Worm (Caenorhabditis elegans) whole organism, midembryonic: ENCODE measurements around the gene D1079.1.

ENCODE experiments used
- T22C8.4 ChIP-seq: fragments of 200-800 bp; sonication (Bioruptor generic); IDR thresholded peaks from 2 replicates; pipeline ENCODE4 v1.3.6; 2022; ENCODE audit warnings: missing genetic modification characterization, missing compliant biosample characterization
- cog-1 ChIP-seq: sonication (generic microtip); optimal IDR thresholded peaks from 2 replicates; lab custom pipeline; 2016; ENCODE audit warnings: missing genetic modification characterization, missing compliant biosample characterization
- flt-1 ChIP-seq: fragments of 200-800 bp; sonication (Bioruptor generic); IDR thresholded peaks from 2 replicates; pipeline ENCODE4 v1.3.6; 2022; ENCODE audit warnings: missing genetic modification characterization, missing compliant biosample characterization
- klf-2 ChIP-seq: fragments of 200-800 bp; sonication (Bioruptor generic); conservative IDR thresholded peaks from 2 replicates; pipeline ENCODE4 v1.3.6; 2022; ENCODE audit warnings: missing genetic modification reagents, missing genetic modification characterization, missing compliant biosample characterization
- med-1 ChIP-seq: sonication (generic microtip); optimal IDR thresholded peaks from 2 replicates; lab custom pipeline; 2017; ENCODE audit warnings: missing genetic modification characterization, mild to moderate bottlenecking, missing compliant biosample characterization, antibody characterized with exemption, missing genetic modification reagents; ENCODE audit not compliant: insufficient read depth
- ref-1 ChIP-seq: fragments of 200-800 bp; sonication (Bioruptor generic); conservative IDR thresholded peaks from 2 replicates; pipeline ENCODE4 v1.3.6; 2022; ENCODE audit warnings: missing genetic modification reagents, missing genetic modification characterization, missing compliant biosample characterization
- tab-1 ChIP-seq: fragments of 200-800 bp; sonication (Bioruptor generic); IDR thresholded peaks from 2 replicates; pipeline ENCODE4 v1.3.6; 2022; ENCODE audit warnings: missing genetic modification characterization, missing compliant biosample characterization
- ztf-23 ChIP-seq: fragments of 200-800 bp; sonication (Bioruptor generic); IDR thresholded peaks from 2 replicates; pipeline ENCODE4 v1.3.6; 2022; ENCODE audit warnings: missing genetic modification reagents, missing genetic modification characterization, missing compliant biosample characterization
- ztf-29 ChIP-seq: fragments of 200-800 bp; sonication (Bioruptor generic); IDR thresholded peaks from 2 replicates; pipeline ENCODE4 v1.3.6; 2022; ENCODE audit warnings: missing genetic modification reagents, missing genetic modification characterization, missing compliant biosample characterization

D1079.1 gene

DNA sequence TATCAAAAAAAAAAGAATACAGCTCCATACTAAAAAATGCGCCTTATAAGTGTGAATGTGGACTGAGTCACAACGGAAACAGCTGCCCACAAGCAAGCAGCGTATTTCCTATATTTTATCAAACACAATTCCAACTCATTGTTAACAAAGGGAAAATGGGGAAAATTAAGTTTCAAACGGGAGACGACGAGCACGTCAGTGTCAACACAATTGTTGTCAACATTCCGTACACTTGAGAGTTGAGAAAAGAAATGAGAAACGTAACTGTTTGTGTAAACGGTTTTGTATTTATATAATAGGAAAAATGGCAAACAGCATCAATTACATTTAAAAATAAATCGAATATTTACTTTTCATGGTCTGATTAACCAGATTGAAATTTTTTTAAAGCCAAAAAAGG lies 36.7 kb downstream of the D1079.1 start:
- no peak for TF ChIP-seq cog-1
- TF ChIP-seq klf-2, result no peak
- no peak for TF ChIP-seq med-1
- no peak for TF ChIP-seq ztf-29
- no peak for TF ChIP-seq flt-1 (GFP tag; lab: Robert Waterston, UW)
- TF ChIP-seq tab-1 (GFP tag; lab: Robert Waterston, UW), result no peak
- no peak for TF ChIP-seq T22C8.4
- TF ChIP-seq ztf-23 (GFP tag; lab: Robert Waterston, UW), result no peak
- TF ChIP-seq ref-1 (GFP tag; lab: Robert Waterston, UW), result no peak

ce11 chrX:4440641-4441040 lies 37.7 kb downstream of the D1079.1 start, which contains the start of gene F15A8.1:
TSS of gene F15A8.1 (plus strand) at chrX:4440941.
- TF ChIP-seq T22C8.4 (no peak), ztf-23 (GFP tag; lab: Robert Waterston, UW) (no peak), ztf-29 (no peak), cog-1 (no peak), klf-2 (no peak)

DNA sequence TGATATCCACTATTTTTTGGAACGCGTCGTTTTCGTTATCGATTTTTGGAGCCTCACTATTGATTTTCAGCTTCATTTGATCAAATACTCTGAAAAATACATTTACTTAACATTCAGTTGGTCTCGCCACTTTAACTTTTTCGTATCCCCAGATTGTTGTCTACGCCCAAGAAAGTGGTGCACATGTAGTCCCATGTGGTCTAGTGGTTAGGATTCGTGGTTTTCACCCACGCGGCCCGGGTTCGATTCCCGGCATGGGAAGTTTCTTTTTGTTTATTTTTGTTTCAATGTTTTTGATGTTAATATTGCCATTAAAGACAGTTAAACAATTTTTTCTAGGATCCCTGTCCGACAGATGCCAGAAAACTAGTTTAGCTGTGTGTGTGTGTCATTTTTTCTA lies 41.1 kb downstream of the D1079.1 start:
- TF ChIP-seq ztf-23 (GFP tag; lab: Robert Waterston, UW) (peak; percentile 81), cog-1 (peak; percentile 63), tab-1 (GFP tag; lab: Robert Waterston, UW) (peak; percentile 92), ref-1 (GFP tag; lab: Robert Waterston, UW) (peak; percentile 58), med-1 (peak; percentile 55), T22C8.4 (peak; percentile 75), klf-2 (peak; percentile 72; the same call in 1 of the 2 replicates), flt-1 (GFP tag; lab: Robert Waterston, UW) (peak; percentile 93), ztf-29 (peak; percentile 86; the same call in 1 of the 2 replicates)

ce11 chrX:4444843-4445242 lies 41.9 kb downstream of the D1079.1 start:
- no peak for TF ChIP-seq ref-1 (GFP tag; lab: Robert Waterston, UW)
- TF ChIP-seq tab-1 (GFP tag; lab: Robert Waterston, UW), result no peak
- no peak for TF ChIP-seq cog-1
- peak; percentile 87 for TF ChIP-seq flt-1 (GFP tag; lab: Robert Waterston, UW)
- TF ChIP-seq med-1, result no peak
- no peak for TF ChIP-seq ztf-29
- TF ChIP-seq ztf-23 (GFP tag; lab: Robert Waterston, UW), result peak; percentile 66
- TF ChIP-seq T22C8.4, result no peak
- TF ChIP-seq klf-2, result 0 out of 2 replicates have a peak, but pooled peaks have one; percentile 41

ce11 chrX:4448283-4448682 lies 45.3 kb downstream of the D1079.1 start, which contains the start of gene mltn-13:
TSS of gene mltn-13 (minus strand) at chrX:4448383.
- TF ChIP-seq flt-1 (GFP tag; lab: Robert Waterston, UW) (no peak), tab-1 (GFP tag; lab: Robert Waterston, UW) (no peak), ref-1 (GFP tag; lab: Robert Waterston, UW) (no peak)

DNA sequence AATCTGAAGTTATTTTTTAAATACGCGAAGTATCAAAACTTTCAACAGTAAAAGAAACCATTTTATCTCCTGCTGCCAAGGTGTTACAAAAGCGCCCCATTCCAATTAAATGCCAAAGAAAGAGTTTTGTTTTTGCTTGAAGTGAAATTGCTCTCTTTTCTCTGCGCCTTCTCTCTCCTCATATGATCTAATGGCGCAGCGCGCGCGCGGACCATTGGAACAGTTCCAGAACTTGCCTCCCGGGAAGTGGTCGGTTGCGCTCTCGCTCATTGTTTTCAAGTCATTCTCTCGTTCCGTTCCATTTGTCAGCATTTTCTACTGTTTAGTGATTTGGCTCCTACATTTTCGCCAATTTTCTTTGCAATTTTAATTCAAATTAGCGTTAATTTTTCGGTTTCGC lies 49.0 kb downstream of the D1079.1 start:
- TF ChIP-seq klf-2 (no peak), med-1 (no peak), ref-1 (GFP tag; lab: Robert Waterston, UW) (no peak), tab-1 (GFP tag; lab: Robert Waterston, UW) (no peak), T22C8.4 (no peak), cog-1 (no peak), ztf-29 (no peak), flt-1 (GFP tag; lab: Robert Waterston, UW) (no peak), ztf-23 (GFP tag; lab: Robert Waterston, UW) (no peak)

- TF ChIP-seq flt-1 (GFP tag; lab: Robert Waterston, UW) (0 out of 2 replicates have a peak, but pooled peaks have one; percentile 47), cog-1 (no peak)
These were observed 50.1 kb downstream of the D1079.1 start for ce11 chrX:4453101-4453500.

DNA sequence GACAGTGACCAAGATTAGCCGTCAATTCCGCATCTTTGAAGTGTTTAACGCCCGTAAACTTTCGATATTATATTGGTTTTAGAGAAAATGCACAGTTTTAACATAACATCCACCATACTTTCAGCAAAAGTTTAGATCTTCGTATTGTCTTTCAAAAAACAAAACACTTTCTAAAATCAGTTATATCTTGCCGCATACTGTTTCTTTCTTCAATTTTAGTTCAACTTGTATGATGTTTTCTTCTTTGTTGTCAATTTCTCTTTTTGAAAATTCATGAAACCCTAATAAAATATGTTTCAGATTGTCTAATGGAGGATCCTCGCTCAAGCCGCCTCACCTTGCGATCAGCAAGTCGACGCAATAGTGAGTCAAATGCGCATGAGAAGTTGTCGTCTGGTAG lies 50.9 kb downstream of the D1079.1 start, which contains the start of gene F02E8.4:
Gene F02E8.4 (plus strand): TSS at position 301 of the 400 bp plus-strand sequence.
- TF ChIP-seq cog-1 (no peak), med-1 (no peak), ztf-23 (GFP tag; lab: Robert Waterston, UW) (no peak), ref-1 (GFP tag; lab: Robert Waterston, UW) (no peak), tab-1 (GFP tag; lab: Robert Waterston, UW) (no peak), ztf-29 (no peak), T22C8.4 (no peak)

DNA sequence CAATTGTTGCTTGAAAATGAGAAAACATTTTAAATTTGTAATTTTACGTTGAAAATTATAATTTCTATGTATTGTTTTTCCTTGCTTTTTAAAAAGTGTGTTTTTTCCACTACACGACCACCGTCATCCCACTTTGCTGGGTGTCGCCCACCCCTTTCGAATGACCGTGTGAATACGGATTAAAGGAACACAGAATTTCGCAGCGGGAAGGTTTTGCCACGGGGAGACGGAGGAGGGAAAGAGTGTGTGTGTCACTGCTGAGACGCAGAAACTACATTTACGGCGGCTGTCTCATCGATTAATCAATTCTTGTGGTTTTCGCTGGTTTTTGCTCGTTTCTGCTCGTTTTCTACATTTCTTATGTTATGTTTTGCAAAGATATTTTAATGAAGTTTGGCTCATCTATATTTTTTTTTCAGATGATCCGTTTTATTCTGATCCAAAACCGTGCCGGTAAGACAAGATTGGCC lies 54.9 kb downstream of the D1079.1 start, which contains the start of gene aps-2:
Gene aps-2 (plus strand): TSS at position 420 of the 470 bp plus-strand sequence.
- 0 out of 2 replicates have a peak, but pooled peaks have one; percentile 36 for TF ChIP-seq flt-1 (GFP tag; lab: Robert Waterston, UW)
- TF ChIP-seq cog-1, result no peak
- TF ChIP-seq ref-1 (GFP tag; lab: Robert Waterston, UW), result no peak
- TF ChIP-seq ztf-23 (GFP tag; lab: Robert Waterston, UW), result no peak
- 0 out of 2 replicates have a peak, but pooled peaks have one; percentile 39 for TF ChIP-seq tab-1 (GFP tag; lab: Robert Waterston, UW)
